Worm (Caenorhabditis elegans) whole organism, mixed stage, embryonic: ENCODE results near the gene Y36E3A.2.

Source experiments
- M03D4.4 ChIP-seq: sonication (generic microtip); optimal IDR thresholded peaks from 2 replicates; lab custom pipeline; 2017; ENCODE audit warnings: mild to moderate bottlenecking, missing genetic modification characterization, missing compliant biosample characterization
- bed-3 ChIP-seq: fragments of 200-800 bp; sonication (Bioruptor generic); optimal IDR thresholded peaks from 3 replicates; lab custom pipeline; 2018; ENCODE audit warnings: mild to moderate bottlenecking, missing genetic modification characterization, moderate library complexity, missing compliant biosample characterization
- blmp-1 ChIP-seq: fragments of 150-350 bp; optimal IDR thresholded peaks from 2 replicates; lab custom pipeline; 2014; ENCODE audit warnings: missing biosample characterization, missing genetic modification characterization
- ceh-39 ChIP-seq: fragments of 150-350 bp; optimal IDR thresholded peaks from 2 replicates; lab custom pipeline; 2014; ENCODE audit warnings: missing biosample characterization, missing genetic modification characterization
- ceh-43 ChIP-seq: fragments of 200-800 bp; sonication (Bioruptor generic); optimal IDR thresholded peaks from 2 replicates; lab custom pipeline; 2018; ENCODE audit warnings: mild to moderate bottlenecking, missing genetic modification characterization, moderate library complexity, missing compliant biosample characterization
- ceh-83 ChIP-seq: fragments of 200-800 bp; sonication (Bioruptor generic); optimal IDR thresholded peaks from 2 replicates; lab custom pipeline; 2018; ENCODE audit warnings: mild to moderate bottlenecking, missing genetic modification characterization, missing compliant biosample characterization
- ces-1 ChIP-seq: fragments of 150-350 bp; optimal IDR thresholded peaks from 2 replicates; lab custom pipeline; 2014; ENCODE audit warnings: missing biosample characterization, missing genetic modification reagents, missing genetic modification characterization
- cnd-1 ChIP-seq: fragments of 200-800 bp; sonication (Bioruptor generic); optimal IDR thresholded peaks from 2 replicates; lab custom pipeline; 2018; ENCODE audit warnings: mild to moderate bottlenecking, missing genetic modification characterization, missing compliant biosample characterization
- drap-1 ChIP-seq: fragments of 200-800 bp; sonication (Bioruptor generic); optimal IDR thresholded peaks from 3 replicates; lab custom pipeline; 2018; ENCODE audit warnings: mild to moderate bottlenecking, missing genetic modification characterization, missing compliant biosample characterization
- elt-1 ChIP-seq: sonication (generic microtip); optimal IDR thresholded peaks from 2 replicates; lab custom pipeline; 2017; ENCODE audit warnings: missing genetic modification characterization, mild to moderate bottlenecking, missing compliant biosample characterization, antibody characterized with exemption, moderate library complexity, borderline replicate concordance; ENCODE audit not compliant: insufficient read depth
- elt-3 ChIP-seq: fragments of 150-350 bp; optimal IDR thresholded peaks from 2 replicates; lab custom pipeline; 2014; ENCODE audit warnings: missing biosample characterization, missing genetic modification characterization
- ham-2 ChIP-seq: fragments of 200-800 bp; sonication (Bioruptor generic); optimal IDR thresholded peaks from 2 replicates; lab custom pipeline; 2018; ENCODE audit warnings: mild to moderate bottlenecking, missing genetic modification characterization, missing compliant biosample characterization
- hlh-1 ChIP-seq: fragments of 150-350 bp; optimal IDR thresholded peaks from 2 replicates; lab custom pipeline; 2014; ENCODE audit warnings: missing biosample characterization, missing genetic modification reagents, missing genetic modification characterization
- lin-13 ChIP-seq: fragments of 150-350 bp; optimal IDR thresholded peaks from 2 replicates; lab custom pipeline; 2014; ENCODE audit warnings: missing biosample characterization, missing genetic modification characterization
- lin-32 ChIP-seq: fragments of 200-800 bp; sonication (Bioruptor generic); optimal IDR thresholded peaks from 2 replicates; lab custom pipeline; 2018; ENCODE audit warnings: mild to moderate bottlenecking, missing genetic modification characterization, missing compliant biosample characterization
- lsy-2 ChIP-seq: fragments of 150-350 bp; optimal IDR thresholded peaks from 2 replicates; lab custom pipeline; 2014; ENCODE audit warnings: missing biosample characterization, missing genetic modification characterization
- mab-5 ChIP-seq: fragments of 150-350 bp; optimal IDR thresholded peaks from 2 replicates; lab custom pipeline; 2014; ENCODE audit warnings: missing biosample characterization, missing genetic modification characterization
- mep-1 ChIP-seq: fragments of 150-350 bp; optimal IDR thresholded peaks from 2 replicates; lab custom pipeline; 2017; ENCODE audit warnings: missing biosample characterization, missing genetic modification reagents, missing genetic modification characterization, inconsistent platforms
- nhr-12 ChIP-seq: fragments of 150-350 bp; optimal IDR thresholded peaks from 2 replicates; lab custom pipeline; 2014; ENCODE audit warnings: missing biosample characterization, missing genetic modification characterization
- nhr-2 ChIP-seq: fragments of 150-350 bp; optimal IDR thresholded peaks from 2 replicates; lab custom pipeline; 2014; ENCODE audit warnings: missing biosample characterization, missing genetic modification characterization
- nhr-237 ChIP-seq: fragments of 150-350 bp; optimal IDR thresholded peaks from 2 replicates; lab custom pipeline; 2014; ENCODE audit warnings: missing biosample characterization, missing genetic modification characterization
- nhr-28 ChIP-seq: fragments of 150-350 bp; optimal IDR thresholded peaks from 2 replicates; lab custom pipeline; 2014; ENCODE audit warnings: missing biosample characterization, missing genetic modification characterization
- nhr-76 ChIP-seq: sonication (generic microtip); optimal IDR thresholded peaks from 2 replicates; lab custom pipeline; 2017; ENCODE audit warnings: missing biosample characterization, missing genetic modification characterization
- sem-2 ChIP-seq: fragments of 200-800 bp; sonication (Bioruptor generic); optimal IDR thresholded peaks from 2 replicates; lab custom pipeline; 2018; ENCODE audit warnings: mild to moderate bottlenecking, missing genetic modification characterization, missing compliant biosample characterization
- snpc-4 ChIP-seq: fragments of 150-350 bp; optimal IDR thresholded peaks from 2 replicates; lab custom pipeline; 2014; ENCODE audit warnings: missing biosample characterization, missing genetic modification characterization
- sptf-1 ChIP-seq: sonication (generic microtip); optimal IDR thresholded peaks from 2 replicates; lab custom pipeline; 2017; ENCODE audit warnings: mild to moderate bottlenecking, missing genetic modification characterization, moderate library complexity, missing compliant biosample characterization
- tbx-8 ChIP-seq: fragments of 200-800 bp; sonication (Bioruptor generic); optimal IDR thresholded peaks from 2 replicates; lab custom pipeline; 2018; ENCODE audit warnings: mild to moderate bottlenecking, missing genetic modification characterization, moderate library complexity, missing compliant biosample characterization
- unc-120 ChIP-seq: sonication (generic microtip); optimal IDR thresholded peaks from 2 replicates; lab custom pipeline; 2017; ENCODE audit warnings: missing genetic modification characterization, missing compliant biosample characterization; ENCODE audit not compliant: poor library complexity, severe bottlenecking
- zip-8 ChIP-seq: fragments of 150-350 bp; optimal IDR thresholded peaks from 2 replicates; lab custom pipeline; 2014; ENCODE audit warnings: missing biosample characterization, missing genetic modification characterization
- ztf-11 ChIP-seq: fragments of 150-350 bp; optimal IDR thresholded peaks from 2 replicates; lab custom pipeline; 2014; ENCODE audit warnings: missing biosample characterization, missing genetic modification characterization

Gene Y36E3A.2

ce11 chrV:15425368-15426091 is at the start of gene Y36E3A.2:
TSS of gene Y36E3A.2 (plus strand) at chrV:15426041.
- TF ChIP-seq ceh-83, result no peak
- TF ChIP-seq lin-32 (GFP tag; lab: Kevin White, UChicago), result no peak
- TF ChIP-seq nhr-76 (tag; lab: Kevin White, UChicago), result no peak
- no peak for TF ChIP-seq mep-1 (tag; lab: Kevin White, UChicago)
- no peak for TF ChIP-seq blmp-1 (tag; lab: Kevin White, UChicago)
- no peak for TF ChIP-seq ztf-11 (tag; lab: Kevin White, UChicago)
- TF ChIP-seq drap-1 (GFP tag; lab: Kevin White, UChicago), result no peak
- TF ChIP-seq unc-120 (tag; lab: Kevin White, UChicago), result no peak
- no peak for TF ChIP-seq ceh-39
- no peak for TF ChIP-seq ceh-43 (GFP tag; lab: Kevin White, UChicago)
- no peak for TF ChIP-seq sptf-1 (tag; lab: Kevin White, UChicago)
- TF ChIP-seq M03D4.4 (tag; lab: Kevin White, UChicago), result no peak

ce11 chrV:15376223-15376622 is 49.6 kb upstream of the Y36E3A.2 start, which contains the start of gene srh-52:
TSS of gene srh-52 (minus strand) at chrV:15376323.
- TF ChIP-seq ztf-11 (tag; lab: Kevin White, UChicago), result no peak
- no peak for TF ChIP-seq nhr-2 (tag; lab: Kevin White, UChicago)
- TF ChIP-seq lin-32 (GFP tag; lab: Kevin White, UChicago), result no peak
- TF ChIP-seq ceh-43 (GFP tag; lab: Kevin White, UChicago), result no peak
- TF ChIP-seq hlh-1 (tag; lab: Kevin White, UChicago), result no peak
- no peak for TF ChIP-seq cnd-1 (tag; lab: Kevin White, UChicago)
- no peak for TF ChIP-seq nhr-12 (tag; lab: Kevin White, UChicago)
- no peak for TF ChIP-seq mab-5
- TF ChIP-seq lsy-2, result no peak
- TF ChIP-seq lin-13, result no peak
- TF ChIP-seq bed-3, result no peak
- no peak for TF ChIP-seq zip-8 (tag; lab: Kevin White, UChicago)
- no peak for TF ChIP-seq elt-3 (tag; lab: Kevin White, UChicago)
- no peak for TF ChIP-seq snpc-4 (tag; lab: Kevin White, UChicago)
- no peak for TF ChIP-seq M03D4.4 (tag; lab: Kevin White, UChicago)
- TF ChIP-seq nhr-28 (tag; lab: Kevin White, UChicago), result no peak

DNA sequence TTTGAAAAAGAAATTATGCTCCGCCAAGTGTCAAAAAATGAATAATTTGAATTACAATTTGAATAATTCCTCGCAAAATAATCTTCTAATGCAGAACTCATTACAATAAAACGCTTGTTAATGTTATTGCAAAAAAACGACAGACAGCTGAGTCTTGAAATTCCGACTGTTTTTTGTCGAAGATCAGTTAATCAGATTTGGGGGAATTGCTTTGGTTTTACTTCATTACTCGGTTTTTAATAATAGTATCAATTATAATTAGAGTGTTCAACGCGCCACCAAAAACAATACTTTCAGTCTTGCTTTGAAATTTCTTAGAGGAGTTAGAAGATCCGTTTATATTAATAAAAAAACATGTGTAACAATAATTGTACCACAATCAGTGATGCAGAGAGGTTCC is 47.9 kb upstream of the Y36E3A.2 start, which contains the start of gene srh-122:
srh-122 (minus strand) TSS at position 101 of the 400 bp plus-strand sequence.
- TF ChIP-seq elt-1 (no peak), ceh-39 (no peak), elt-3 (tag; lab: Kevin White, UChicago) (no peak), sem-2 (GFP tag; lab: Kevin White, UChicago) (no peak), zip-8 (tag; lab: Kevin White, UChicago) (no peak), mep-1 (tag; lab: Kevin White, UChicago) (no peak), snpc-4 (tag; lab: Kevin White, UChicago) (no peak), tbx-8 (GFP tag; lab: Kevin White, UChicago) (no peak), unc-120 (tag; lab: Kevin White, UChicago) (no peak), nhr-28 (tag; lab: Kevin White, UChicago) (no peak), nhr-76 (tag; lab: Kevin White, UChicago) (no peak), drap-1 (GFP tag; lab: Kevin White, UChicago) (no peak), hlh-1 (tag; lab: Kevin White, UChicago) (no peak)

- TF ChIP-seq ham-2 (GFP tag; lab: Kevin White, UChicago), result no peak
- no peak for TF ChIP-seq nhr-237 (tag; lab: Kevin White, UChicago)
- no peak for TF ChIP-seq mep-1 (tag; lab: Kevin White, UChicago)
- no peak for TF ChIP-seq ces-1 (GFP tag; lab: Kevin White, UChicago)
- no peak for TF ChIP-seq lin-32 (GFP tag; lab: Kevin White, UChicago)
- TF ChIP-seq zip-8 (tag; lab: Kevin White, UChicago), result no peak
- no peak for TF ChIP-seq tbx-8 (GFP tag; lab: Kevin White, UChicago)
These were observed 46.0 kb upstream of the Y36E3A.2 start, which contains the start of gene srh-251 for ce11 chrV:15379817-15380216. TSS of gene srh-251 (minus strand) at chrV:15379917.
